Worm (Caenorhabditis elegans) whole organism, midembryonic: Measurements from ENCODE around the gene cex-2.

Experiments used
- T22C8.4 ChIP-seq: fragments of 200-800 bp; sonication (Bioruptor generic); IDR thresholded peaks from 2 replicates; pipeline ENCODE4 v1.3.6; 2022; ENCODE audit warnings: missing genetic modification characterization, missing compliant biosample characterization
- cog-1 ChIP-seq: sonication (generic microtip); optimal IDR thresholded peaks from 2 replicates; lab custom pipeline; 2016; ENCODE audit warnings: missing genetic modification characterization, missing compliant biosample characterization
- flt-1 ChIP-seq: fragments of 200-800 bp; sonication (Bioruptor generic); IDR thresholded peaks from 2 replicates; pipeline ENCODE4 v1.3.6; 2022; ENCODE audit warnings: missing genetic modification characterization, missing compliant biosample characterization
- klf-2 ChIP-seq: fragments of 200-800 bp; sonication (Bioruptor generic); conservative IDR thresholded peaks from 2 replicates; pipeline ENCODE4 v1.3.6; 2022; ENCODE audit warnings: missing genetic modification reagents, missing genetic modification characterization, missing compliant biosample characterization
- med-1 ChIP-seq: sonication (generic microtip); optimal IDR thresholded peaks from 2 replicates; lab custom pipeline; 2017; ENCODE audit warnings: missing genetic modification characterization, mild to moderate bottlenecking, missing compliant biosample characterization, antibody characterized with exemption, missing genetic modification reagents; ENCODE audit not compliant: insufficient read depth
- ref-1 ChIP-seq: fragments of 200-800 bp; sonication (Bioruptor generic); conservative IDR thresholded peaks from 2 replicates; pipeline ENCODE4 v1.3.6; 2022; ENCODE audit warnings: missing genetic modification reagents, missing genetic modification characterization, missing compliant biosample characterization
- tab-1 ChIP-seq: fragments of 200-800 bp; sonication (Bioruptor generic); IDR thresholded peaks from 2 replicates; pipeline ENCODE4 v1.3.6; 2022; ENCODE audit warnings: missing genetic modification characterization, missing compliant biosample characterization
- ztf-23 ChIP-seq: fragments of 200-800 bp; sonication (Bioruptor generic); IDR thresholded peaks from 2 replicates; pipeline ENCODE4 v1.3.6; 2022; ENCODE audit warnings: missing genetic modification reagents, missing genetic modification characterization, missing compliant biosample characterization
- ztf-29 ChIP-seq: fragments of 200-800 bp; sonication (Bioruptor generic); IDR thresholded peaks from 2 replicates; pipeline ENCODE4 v1.3.6; 2022; ENCODE audit warnings: missing genetic modification reagents, missing genetic modification characterization, missing compliant biosample characterization

Gene cex-2

ce11 chrII:7806054-7806453 lies 29.2 kb downstream of the cex-2 start:
- TF ChIP-seq tab-1 (GFP tag; lab: Robert Waterston, UW) (no peak), cog-1 (tag; lab: Kevin White, UChicago) (no peak), ref-1 (no peak), med-1 (no peak), ztf-23 (GFP tag; lab: Robert Waterston, UW) (no peak), T22C8.4 (GFP tag; lab: Robert Waterston, UW) (no peak), klf-2 (no peak), ztf-29 (GFP tag; lab: Robert Waterston, UW) (no peak), flt-1 (no peak)

ce11 chrII:7803174-7803573 lies 32.0 kb downstream of the cex-2 start:
- TF ChIP-seq klf-2 = no peak
- no peak for TF ChIP-seq ztf-29 (GFP tag; lab: Robert Waterston, UW)
- TF ChIP-seq med-1 = no peak
- TF ChIP-seq T22C8.4 (GFP tag; lab: Robert Waterston, UW) = no peak
- no peak for TF ChIP-seq ref-1
- TF ChIP-seq cog-1 (tag; lab: Kevin White, UChicago) = no peak
- TF ChIP-seq ztf-23 (GFP tag; lab: Robert Waterston, UW) = no peak
- TF ChIP-seq tab-1 (GFP tag; lab: Robert Waterston, UW) = no peak

DNA sequence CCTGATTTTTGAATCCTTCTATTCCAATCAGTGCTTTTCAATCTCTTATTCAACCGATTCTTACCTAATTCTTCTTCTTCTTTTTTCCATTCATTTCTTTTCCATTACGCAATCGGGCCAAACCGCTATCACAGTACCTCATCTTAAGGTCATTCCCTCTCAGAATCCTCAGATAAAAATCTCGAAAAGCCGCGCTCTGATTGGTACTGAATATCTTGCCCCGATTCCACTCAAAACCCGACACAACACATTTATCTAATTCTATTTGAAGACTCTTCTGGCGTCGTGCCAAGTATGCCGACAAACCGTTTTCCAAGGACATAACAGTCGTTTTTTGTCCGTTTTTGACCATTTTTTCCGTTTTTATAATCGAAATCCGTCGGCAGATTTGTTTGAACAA lies 33.3 kb downstream of the cex-2 start:
- TF ChIP-seq ztf-29 (GFP tag; lab: Robert Waterston, UW) (no peak), ztf-23 (GFP tag; lab: Robert Waterston, UW) (no peak), cog-1 (tag; lab: Kevin White, UChicago) (no peak), flt-1 (no peak), ref-1 (no peak), med-1 (no peak), klf-2 (no peak), tab-1 (GFP tag; lab: Robert Waterston, UW) (no peak), T22C8.4 (GFP tag; lab: Robert Waterston, UW) (no peak)

DNA sequence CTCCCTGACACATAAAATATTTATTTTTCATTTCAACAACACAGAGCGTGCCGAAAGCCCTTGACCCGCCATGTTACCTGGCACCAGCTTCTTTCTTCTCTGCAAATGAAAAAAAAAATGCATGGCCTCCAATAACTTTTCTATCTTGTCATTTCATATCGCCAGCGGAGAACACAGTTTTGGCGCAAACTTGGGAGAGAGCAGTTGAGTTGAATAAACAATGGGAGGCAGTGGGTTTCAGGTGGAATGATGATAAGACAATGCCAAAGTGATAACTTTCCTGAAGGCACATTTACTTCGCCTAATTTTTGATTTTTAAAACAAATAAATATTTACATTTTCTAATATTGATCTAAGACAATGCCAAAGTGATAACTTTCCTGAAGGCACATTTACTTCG lies 34.0 kb downstream of the cex-2 start:
- TF ChIP-seq T22C8.4 (GFP tag; lab: Robert Waterston, UW) = no peak
- TF ChIP-seq ztf-29 (GFP tag; lab: Robert Waterston, UW) = no peak
- TF ChIP-seq ztf-23 (GFP tag; lab: Robert Waterston, UW) = no peak
- TF ChIP-seq med-1 = no peak
- no peak for TF ChIP-seq cog-1 (tag; lab: Kevin White, UChicago)
- TF ChIP-seq klf-2 = no peak
- TF ChIP-seq flt-1 = no peak
- TF ChIP-seq ref-1 = no peak
- no peak for TF ChIP-seq tab-1 (GFP tag; lab: Robert Waterston, UW)

ce11 chrII:7795299-7795698 lies 39.9 kb downstream of the cex-2 start:
- TF ChIP-seq ztf-23 (GFP tag; lab: Robert Waterston, UW) (no peak), ref-1 (no peak), ztf-29 (GFP tag; lab: Robert Waterston, UW) (no peak), med-1 (no peak), tab-1 (GFP tag; lab: Robert Waterston, UW) (no peak), klf-2 (no peak), T22C8.4 (GFP tag; lab: Robert Waterston, UW) (no peak), flt-1 (no peak), cog-1 (tag; lab: Kevin White, UChicago) (no peak)

ce11 chrII:7794222-7794621 lies 41.0 kb downstream of the cex-2 start, which contains the start of gene glr-4:
TSS of gene glr-4 (minus strand) at chrII:7794322.
- TF ChIP-seq T22C8.4 (GFP tag; lab: Robert Waterston, UW) = no peak
- TF ChIP-seq klf-2 = no peak
- TF ChIP-seq flt-1 = no peak
- no peak for TF ChIP-seq cog-1 (tag; lab: Kevin White, UChicago)
- TF ChIP-seq ztf-29 (GFP tag; lab: Robert Waterston, UW) = no peak
- TF ChIP-seq med-1 = no peak
- no peak for TF ChIP-seq ztf-23 (GFP tag; lab: Robert Waterston, UW)
- TF ChIP-seq tab-1 (GFP tag; lab: Robert Waterston, UW) = no peak
- no peak for TF ChIP-seq ref-1

DNA sequence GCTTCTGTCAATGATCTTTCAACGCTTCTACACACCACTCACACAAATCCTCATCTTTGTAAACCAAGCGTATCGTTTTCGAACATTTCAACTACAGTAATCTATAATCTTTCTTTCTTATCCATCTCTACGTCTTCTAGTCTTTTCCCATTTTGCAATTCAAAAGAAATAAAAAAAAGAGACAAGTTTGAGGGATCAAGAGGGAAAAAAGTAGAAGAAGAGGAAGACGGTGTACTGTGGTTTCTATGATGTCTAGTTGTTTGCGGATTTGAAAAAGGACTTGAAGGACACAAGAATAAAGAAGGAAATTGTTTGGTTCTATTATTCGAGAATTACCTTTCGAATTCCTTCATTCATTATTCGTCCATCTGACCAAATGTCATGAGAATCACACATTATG lies 42.7 kb downstream of the cex-2 start:
- TF ChIP-seq med-1 (no peak), flt-1 (no peak)

- no peak for TF ChIP-seq klf-2
- no peak for TF ChIP-seq flt-1
- TF ChIP-seq T22C8.4 (GFP tag; lab: Robert Waterston, UW) = no peak
- TF ChIP-seq ztf-29 (GFP tag; lab: Robert Waterston, UW) = no peak
- TF ChIP-seq tab-1 (GFP tag; lab: Robert Waterston, UW) = no peak
- no peak for TF ChIP-seq med-1
- no peak for TF ChIP-seq ref-1
- no peak for TF ChIP-seq cog-1 (tag; lab: Kevin White, UChicago)
- TF ChIP-seq ztf-23 (GFP tag; lab: Robert Waterston, UW) = no peak
These were observed 43.7 kb downstream of the cex-2 start for ce11 chrII:7791408-7792050.

- TF ChIP-seq cog-1 (tag; lab: Kevin White, UChicago) = no peak
- TF ChIP-seq T22C8.4 (GFP tag; lab: Robert Waterston, UW) = no peak
- TF ChIP-seq med-1 = no peak
- no peak for TF ChIP-seq flt-1
- no peak for TF ChIP-seq ztf-29 (GFP tag; lab: Robert Waterston, UW)
- no peak for TF ChIP-seq tab-1 (GFP tag; lab: Robert Waterston, UW)
- no peak for TF ChIP-seq ref-1
- no peak for TF ChIP-seq klf-2
- no peak for TF ChIP-seq ztf-23 (GFP tag; lab: Robert Waterston, UW)
These were observed 44.8 kb downstream of the cex-2 start, which contains the start of gene srlf-1 for ce11 chrII:7790324-7790898. TSS of gene srlf-1 (plus strand) at chrII:7790591.

DNA sequence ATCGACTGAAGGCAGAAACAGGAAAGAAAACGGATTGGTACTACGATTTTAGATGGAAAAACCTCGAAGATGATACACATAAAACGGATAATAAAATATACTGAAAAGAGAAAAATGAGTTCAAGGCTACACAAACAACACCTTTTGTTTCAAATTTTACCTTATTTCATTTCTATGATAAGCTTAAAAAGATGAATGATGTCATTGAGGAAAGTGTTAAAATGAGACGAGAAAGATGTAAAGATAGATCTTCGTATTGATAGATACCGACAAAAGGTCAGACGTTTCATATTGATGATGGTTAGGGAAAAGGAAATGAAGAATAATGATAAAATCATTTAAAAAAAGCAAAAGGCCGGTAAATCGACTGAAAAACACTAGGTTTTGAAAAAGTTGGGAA lies 45.6 kb downstream of the cex-2 start:
- TF ChIP-seq tab-1 (GFP tag; lab: Robert Waterston, UW) (no peak), med-1 (no peak), ztf-23 (GFP tag; lab: Robert Waterston, UW) (no peak), ztf-29 (GFP tag; lab: Robert Waterston, UW) (no peak), klf-2 (no peak), T22C8.4 (GFP tag; lab: Robert Waterston, UW) (no peak), ref-1 (no peak), cog-1 (tag; lab: Kevin White, UChicago) (no peak), flt-1 (no peak)
